Fruit fly (Drosophila melanogaster): Measurements from ENCODE around the gene CG34175.

CG34175 gene

dm6 chr2L:3348146-3348747, 49.6 kb upstream of the CG34175 start (continued):
- TF ChIP-seq CG3995 (GFP tag; optimal IDR thresholded peaks at IDR 0.05) (peak; percentile 85), E2f1 (GFP tag; IDR thresholded peaks at IDR 0.05) (peak; percentile 89), exex (tag; optimal IDR thresholded peaks at IDR 0.05) (no peak), Spps (tag; optimal IDR thresholded peaks at IDR 0.05) (peak; percentile 72), ranshi (GFP tag; IDR thresholded peaks at IDR 0.05) (peak; percentile 86), scrt (GFP tag; optimal IDR thresholded peaks at IDR 0.05) (peak; percentile 53), CG3281 (GFP tag; optimal IDR thresholded peaks at IDR 0.05) (peak; percentile 20), MBD-R2 (GFP tag; IDR thresholded peaks at IDR 0.05) (no peak), CG11723 (GFP tag; optimal IDR thresholded peaks at IDR 0.05) (peak; percentile 70), CG4707 (GFP tag; optimal IDR thresholded peaks at IDR 0.05) (peak; percentile 73), bbx (GFP tag; IDR thresholded peaks at IDR 0.05; ENCODE audit: partially characterized antibody) (0 out of 2 replicates have a peak, but pooled peaks have one; percentile 32), insv (GFP tag; optimal IDR thresholded peaks at IDR 0.05) (no peak), CG1024 (GFP tag; IDR thresholded peaks at IDR 0.05) (peak; percentile 92), danr (GFP tag; IDR thresholded peaks at IDR 0.05) (peak; percentile 79), Dip2 (GFP tag; IDR thresholded peaks at IDR 0.05) (no peak), CG6683 (GFP tag; optimal IDR thresholded peaks at IDR 0.05) (peak; percentile 24), HLH3B (GFP tag; IDR thresholded peaks at IDR 0.05) (peak; percentile 93), CG4424 (GFP tag; optimal IDR thresholded peaks at IDR 0.05) (peak; percentile 85), CG8388 (GFP tag; optimal IDR thresholded peaks at IDR 0.05) (peak; percentile 79), Dp (GFP tag; optimal IDR thresholded peaks at IDR 0.05) (no peak), CG8924 (tag; optimal IDR thresholded peaks at IDR 0.05) (peak; percentile 78), CG7372 (GFP tag; IDR thresholded peaks at IDR 0.05) (peak; percentile 84), BtbVII (GFP tag; optimal IDR thresholded peaks at IDR 0.05) (peak; percentile 33), Stat92E (GFP tag; optimal IDR thresholded peaks at IDR 0.05) (no peak), Aef1 (GFP tag; IDR thresholded peaks at IDR 0.05) (peak; percentile 78), Atf3 (GFP tag; optimal IDR thresholded peaks at IDR 0.05) (peak; percentile 69), da (GFP tag; optimal IDR thresholded peaks at IDR 0.05) (no peak), CG30431 (GFP tag; optimal IDR thresholded peaks at IDR 0.05) (peak; percentile 29), al (GFP tag; IDR thresholded peaks at IDR 0.05) (0 out of 2 replicates have a peak, but pooled peaks have one; percentile 40), Xbp1 (GFP tag; optimal IDR thresholded peaks at IDR 0.05) (peak; percentile 68), CG11560 (tag; IDR thresholded peaks at IDR 0.05) (no peak), CG11696 (GFP tag; IDR thresholded peaks at IDR 0.05) (peak; percentile 82), Mes4 (GFP tag; optimal IDR thresholded peaks at IDR 0.05) (peak; percentile 61), az2 (GFP tag; optimal IDR thresholded peaks at IDR 0.05) (peak; percentile 80), grau (tag; optimal IDR thresholded peaks at IDR 0.05) (peak; percentile 64), ems (GFP tag; optimal IDR thresholded peaks at IDR 0.05) (peak; percentile 71), crp (GFP tag; optimal IDR thresholded peaks at IDR 0.05) (peak in 1 of 2 experiments; percentile 13), Sry-δ (GFP tag; optimal IDR thresholded peaks at IDR 0.05) (no peak), cwo (GFP tag; optimal IDR thresholded peaks at IDR 0.05) (peak; percentile 56), hth (optimal IDR thresholded peaks at IDR 0.05) (no peak), dmrt99B (tag; optimal IDR thresholded peaks at IDR 0.05) (peak; percentile 94), pum (GFP tag; optimal IDR thresholded peaks at IDR 0.05) (peak; percentile 56), pita (GFP tag; optimal IDR thresholded peaks at IDR 0.05) (no peak), onecut (GFP tag; IDR thresholded peaks at IDR 0.05) (peak; percentile 80), lbe (GFP tag; optimal IDR thresholded peaks at IDR 0.05) (peak; percentile 66), Nf-YA (GFP tag; IDR thresholded peaks at IDR 0.05) (peak; percentile 77), CG11456 (GFP tag; IDR thresholded peaks at IDR 0.05) (peak; percentile 75), kah (GFP tag; optimal IDR thresholded peaks at IDR 0.05) (peak; percentile 72), CG17829 (tag; optimal IDR thresholded peaks at IDR 0.05) (peak; percentile 84), CG6175 (GFP tag; IDR thresholded peaks at IDR 0.05) (0 out of 3 replicates have a peak, but pooled peaks have one; percentile 57)
